Fruit fly (Drosophila melanogaster): ENCODE measurements around the gene dbf.

dm6 chr2L:10688764-10689163 is 37.4 kb downstream of the dbf start:
- TF ChIP-seq Gug (GFP tag; IDR thresholded peaks at IDR 0.05) = no peak
- no peak for TF ChIP-seq CG9139 (GFP tag; optimal IDR thresholded peaks at IDR 0.05)
- no peak for TF ChIP-seq CG11294 (GFP tag; IDR thresholded peaks at IDR 0.05)
- TF ChIP-seq Lpt (GFP tag; optimal IDR thresholded peaks at IDR 0.05) = no peak
- no peak for TF ChIP-seq ss (GFP tag; optimal IDR thresholded peaks at IDR 0.05)
- no peak for TF ChIP-seq topi (GFP tag; optimal IDR thresholded peaks at IDR 0.05)
- no peak for TF ChIP-seq Hr39 (GFP tag; optimal IDR thresholded peaks at IDR 0.05)
- TF ChIP-seq OdsH (GFP tag; optimal IDR thresholded peaks at IDR 0.05) = no peak
- no peak for TF ChIP-seq Sox102F (GFP tag; optimal IDR thresholded peaks at IDR 0.05)
- TF ChIP-seq CG32006 (GFP tag; optimal IDR thresholded peaks at IDR 0.05) = no peak
- TF ChIP-seq CG31627 (GFP tag; optimal IDR thresholded peaks at IDR 0.05) = no peak
- TF ChIP-seq salr (GFP tag; optimal IDR thresholded peaks at IDR 0.05) = no peak
- no peak for TF ChIP-seq CG3032 (tag; optimal IDR thresholded peaks at IDR 0.05)
